Fruit fly (Drosophila melanogaster) whole organism, adult: ENCODE measurements around the gene CG43249.

Experiments
- CG11617 ChIP-seq: fragments of 200-800 bp; sonication (Bioruptor generic); optimal IDR thresholded peaks from 2 replicates; lab custom pipeline; 2017; ENCODE audit warnings: mild to moderate bottlenecking, missing biosample characterization, missing genetic modification reagents, missing genetic modification characterization
- CG12768 ChIP-seq: fragments of 200-800 bp; sonication (Bioruptor generic); optimal IDR thresholded peaks from 2 replicates; lab custom pipeline; 2017; ENCODE audit warnings: missing biosample characterization, missing genetic modification characterization, mild to moderate bottlenecking, moderate library complexity, missing genetic modification reagents
- CG14711 ChIP-seq: fragments of 200-800 bp; sonication (Bioruptor generic); optimal IDR thresholded peaks from 2 replicates; lab custom pipeline; 2018; ENCODE audit warnings: missing biosample characterization, mild to moderate bottlenecking, missing genetic modification characterization, moderate library complexity
- CG1620 ChIP-seq: fragments of 200-800 bp; sonication (Bioruptor generic); optimal IDR thresholded peaks from 2 replicates; lab custom pipeline; 2016; ENCODE audit warnings: missing biosample characterization, missing genetic modification characterization
- CG33017 ChIP-seq: fragments of 200-800 bp; sonication (Bioruptor generic); optimal IDR thresholded peaks from 2 replicates; lab custom pipeline; 2018; ENCODE audit warnings: missing biosample characterization, mild to moderate bottlenecking, missing genetic modification characterization, moderate library complexity
- CG5204 ChIP-seq: fragments of 200-800 bp; sonication (Bioruptor generic); optimal IDR thresholded peaks from 2 replicates; lab custom pipeline; 2016; ENCODE audit warnings: missing biosample characterization, missing genetic modification characterization
- CG7045 ChIP-seq: fragments of 200-800 bp; sonication (Bioruptor generic); optimal IDR thresholded peaks from 2 replicates; lab custom pipeline; 2017; ENCODE audit warnings: missing biosample characterization, mild to moderate bottlenecking, missing genetic modification characterization
- CG7101 ChIP-seq: fragments of 200-800 bp; sonication (Bioruptor generic); optimal IDR thresholded peaks from 2 replicates; lab custom pipeline; 2018; ENCODE audit warnings: missing biosample characterization, mild to moderate bottlenecking, missing genetic modification characterization, moderate library complexity
- Clk ChIP-seq: fragments of 200-800 bp; sonication (Bioruptor generic); optimal IDR thresholded peaks from 2 replicates; lab custom pipeline; 2017; ENCODE audit warnings: missing biosample characterization, missing genetic modification characterization
- Crg-1 ChIP-seq: fragments of 200-800 bp; sonication (Bioruptor generic); optimal IDR thresholded peaks from 2 replicates; lab custom pipeline; 2016; ENCODE audit warnings: missing biosample characterization, missing genetic modification characterization
- Hr96 ChIP-seq: fragments of 200-800 bp; sonication (Bioruptor generic); optimal IDR thresholded peaks from 2 replicates; lab custom pipeline; 2016; ENCODE audit warnings: missing biosample characterization, missing genetic modification characterization
- Mnt ChIP-seq: fragments of 200-800 bp; sonication (Bioruptor generic); optimal IDR thresholded peaks from 2 replicates; lab custom pipeline; 2016; ENCODE audit warnings: missing biosample characterization, mild to moderate bottlenecking, missing genetic modification characterization
- bab1 ChIP-seq: fragments of 200-800 bp; sonication (Bioruptor generic); optimal IDR thresholded peaks from 3 replicates; lab custom pipeline; 2019; ENCODE audit warnings: missing biosample characterization, mild to moderate bottlenecking, missing genetic modification characterization, moderate library complexity
- cic ChIP-seq: fragments of 200-800 bp; sonication (Bioruptor generic); optimal IDR thresholded peaks from 2 replicates; lab custom pipeline; 2017; ENCODE audit warnings: missing biosample characterization, mild to moderate bottlenecking, missing genetic modification characterization, moderate library complexity
- cnc ChIP-seq, 2 experiments: fragments of >200 bp; optimal IDR thresholded peaks; 2 replicates each; lab custom pipeline; 2017
- kay ChIP-seq: fragments of 200-800 bp; sonication (Bioruptor generic); peaks from one replicate; lab custom pipeline; 2016; ENCODE audit warnings: missing biosample characterization, missing genetic modification characterization, borderline replicate concordance
- ovo ChIP-seq: fragments of 200-800 bp; sonication (Bioruptor generic); optimal IDR thresholded peaks from 2 replicates; lab custom pipeline; 2016; ENCODE audit warnings: missing biosample characterization, missing genetic modification characterization
- pad ChIP-seq: fragments of 200-800 bp; sonication (Bioruptor generic); optimal IDR thresholded peaks from 3 replicates; lab custom pipeline; 2017; ENCODE audit warnings: missing biosample characterization, missing genetic modification characterization, mild to moderate bottlenecking, moderate library complexity, missing genetic modification reagents
- tj ChIP-seq: fragments of 200-800 bp; sonication (Bioruptor generic); optimal IDR thresholded peaks from 3 replicates; lab custom pipeline; 2017; ENCODE audit warnings: missing biosample characterization, mild to moderate bottlenecking, missing genetic modification characterization, moderate library complexity
- toe ChIP-seq: fragments of 200-800 bp; sonication (Bioruptor generic); optimal IDR thresholded peaks from 2 replicates; lab custom pipeline; 2016; ENCODE audit warnings: missing biosample characterization, missing genetic modification characterization

CG43249 gene

dm6 chr3L:16289067-16289466 is 15.0 kb upstream of the CG43249 start:
- TF ChIP-seq pad (GFP tag; lab: Kevin White, UChicago) (no peak), CG7045 (GFP tag; lab: Kevin White, UChicago) (no peak), ovo (GFP tag; lab: Kevin White, UChicago) (no peak), CG12768 (GFP tag; lab: Kevin White, UChicago) (no peak), cnc (optimal IDR thresholded peaks at IDR 0.05; lab: Kevin White, UChicago) (no peak), CG1620 (GFP tag; lab: Kevin White, UChicago) (no peak), CG5204 (no peak), Hr96 (GFP tag; lab: Kevin White, UChicago) (no peak), Mnt (GFP tag; lab: Kevin White, UChicago) (no peak)

- TF ChIP-seq kay (GFP tag; lab: Kevin White, UChicago) = no peak
- no peak for TF ChIP-seq toe
- no peak for TF ChIP-seq CG5204
- TF ChIP-seq cic = no peak
- no peak for TF ChIP-seq CG7045 (GFP tag; lab: Kevin White, UChicago)
- TF ChIP-seq CG12768 (GFP tag; lab: Kevin White, UChicago) = no peak
- TF ChIP-seq tj (GFP tag; lab: Kevin White, UChicago) = no peak
- no peak for TF ChIP-seq CG7101 (tag; lab: Kevin White, UChicago)
- no peak for TF ChIP-seq Crg-1 (GFP tag; lab: Kevin White, UChicago)
- no peak for TF ChIP-seq CG1620 (GFP tag; lab: Kevin White, UChicago)
- no peak for TF ChIP-seq pad (GFP tag; lab: Kevin White, UChicago)
- no peak for TF ChIP-seq Hr96 (GFP tag; lab: Kevin White, UChicago)
Observed at dm6 chr3L:16290850-16291249, 13.2 kb upstream of the CG43249 start, which contains the start of gene CG13045. TSS of gene CG13045 (minus strand) at chr3L:16290950.

dm6 chr3L:16291678-16292077 is 12.4 kb upstream of the CG43249 start:
- TF ChIP-seq Mnt (GFP tag; lab: Kevin White, UChicago) (no peak), CG5204 (no peak), CG11617 (GFP tag; lab: Kevin White, UChicago) (no peak), kay (GFP tag; lab: Kevin White, UChicago) (no peak), CG7045 (GFP tag; lab: Kevin White, UChicago) (no peak), Crg-1 (GFP tag; lab: Kevin White, UChicago) (no peak), CG1620 (GFP tag; lab: Kevin White, UChicago) (no peak), cnc (optimal IDR thresholded peaks at IDR 0.05; lab: Kevin White, UChicago) (no peak), ovo (GFP tag; lab: Kevin White, UChicago) (no peak), Clk (GFP tag; lab: Kevin White, UChicago) (no peak), CG14711 (no peak), CG12768 (GFP tag; lab: Kevin White, UChicago) (no peak), cic (no peak), Hr96 (GFP tag; lab: Kevin White, UChicago) (no peak)

dm6 chr3L:16295447-16295846 is 8.6 kb upstream of the CG43249 start, which contains the start of gene CG4962:
TSS of gene CG4962 (minus strand) at chr3L:16295547.
- TF ChIP-seq Clk (GFP tag; lab: Kevin White, UChicago) = no peak
- no peak for TF ChIP-seq tj (GFP tag; lab: Kevin White, UChicago)
- no peak for TF ChIP-seq Crg-1 (GFP tag; lab: Kevin White, UChicago)
- no peak for TF ChIP-seq pad (GFP tag; lab: Kevin White, UChicago)
- no peak for TF ChIP-seq cnc (optimal IDR thresholded peaks at IDR 0.05; lab: Kevin White, UChicago)
- no peak for TF ChIP-seq CG1620 (GFP tag; lab: Kevin White, UChicago)
- TF ChIP-seq CG14711 = no peak
- no peak for TF ChIP-seq CG11617 (GFP tag; lab: Kevin White, UChicago)
- TF ChIP-seq ovo (GFP tag; lab: Kevin White, UChicago) = no peak
- TF ChIP-seq bab1 (GFP tag; lab: Kevin White, UChicago) = no peak
- TF ChIP-seq CG12768 (GFP tag; lab: Kevin White, UChicago) = no peak
- TF ChIP-seq kay (GFP tag; lab: Kevin White, UChicago) = no peak
- TF ChIP-seq toe = no peak
- no peak for TF ChIP-seq cic
- no peak for TF ChIP-seq Mnt (GFP tag; lab: Kevin White, UChicago)

dm6 chr3L:16301153-16301552 is 2.9 kb upstream of the CG43249 start, which contains the start of gene CG4982:
TSS of gene CG4982 (plus strand) at chr3L:16301453.
- no peak for TF ChIP-seq kay (GFP tag; lab: Kevin White, UChicago)
- no peak for TF ChIP-seq Crg-1 (GFP tag; lab: Kevin White, UChicago)
- no peak for TF ChIP-seq Mnt (GFP tag; lab: Kevin White, UChicago)
- TF ChIP-seq cic = no peak
- TF ChIP-seq CG11617 (GFP tag; lab: Kevin White, UChicago) = no peak
- TF ChIP-seq CG5204 = no peak
- no peak for TF ChIP-seq Hr96 (GFP tag; lab: Kevin White, UChicago)
- TF ChIP-seq bab1 (GFP tag; lab: Kevin White, UChicago) = no peak

dm6 chr3L:16303078-16303477 is 1.0 kb upstream of the CG43249 start, which contains the start of gene CG13044:
TSS of gene CG13044 (minus strand) at chr3L:16303178.
- no peak for TF ChIP-seq toe
- no peak for TF ChIP-seq cic
- TF ChIP-seq cnc (optimal IDR thresholded peaks at IDR 0.05; lab: Kevin White, UChicago) = no peak
- no peak for TF ChIP-seq CG33017 (tag; lab: Kevin White, UChicago)
- no peak for TF ChIP-seq CG12768 (GFP tag; lab: Kevin White, UChicago)
- TF ChIP-seq bab1 (GFP tag; lab: Kevin White, UChicago) = no peak
- no peak for TF ChIP-seq CG7045 (GFP tag; lab: Kevin White, UChicago)
- no peak for TF ChIP-seq CG14711
- TF ChIP-seq CG11617 (GFP tag; lab: Kevin White, UChicago) = no peak
- no peak for TF ChIP-seq kay (GFP tag; lab: Kevin White, UChicago)
- TF ChIP-seq CG7101 (tag; lab: Kevin White, UChicago) = no peak
- no peak for TF ChIP-seq Crg-1 (GFP tag; lab: Kevin White, UChicago)
- TF ChIP-seq pad (GFP tag; lab: Kevin White, UChicago) = no peak
- TF ChIP-seq CG1620 (GFP tag; lab: Kevin White, UChicago) = no peak
- no peak for TF ChIP-seq tj (GFP tag; lab: Kevin White, UChicago)
- TF ChIP-seq Hr96 (GFP tag; lab: Kevin White, UChicago) = no peak
- TF ChIP-seq CG5204 = no peak
- TF ChIP-seq ovo (GFP tag; lab: Kevin White, UChicago) = no peak
- no peak for TF ChIP-seq Mnt (GFP tag; lab: Kevin White, UChicago)
